Worm (Caenorhabditis elegans) whole organism, L3 larva: ENCODE results near the gene F53A9.8.

ENCODE experiments used
- aly-2 ChIP-seq: fragments of 150-350 bp; optimal IDR thresholded peaks from 2 replicates; lab custom pipeline; 2014; ENCODE audit warnings: missing biosample characterization, missing genetic modification characterization
- ceh-16 ChIP-seq: sonication (generic microtip); optimal IDR thresholded peaks from 2 replicates; lab custom pipeline; 2017; ENCODE audit warnings: missing biosample characterization, missing genetic modification characterization
- ceh-28 ChIP-seq: fragments of 150-350 bp; optimal IDR thresholded peaks from 2 replicates; lab custom pipeline; 2014; ENCODE audit warnings: missing biosample characterization, missing genetic modification reagents, missing genetic modification characterization
- ceh-82 ChIP-seq: fragments of 150-350 bp; optimal IDR thresholded peaks from 2 replicates; lab custom pipeline; 2014; ENCODE audit warnings: missing biosample characterization, missing genetic modification characterization
- ceh-9 ChIP-seq: sonication (generic microtip); optimal IDR thresholded peaks from 2 replicates; lab custom pipeline; 2018; ENCODE audit warnings: missing biosample characterization, missing genetic modification characterization
- daf-12 ChIP-seq: fragments of 150-350 bp; optimal IDR thresholded peaks from 2 replicates; lab custom pipeline; 2014; ENCODE audit warnings: missing biosample characterization, missing genetic modification reagents, missing genetic modification characterization
- egl-27 ChIP-seq: sonication (generic microtip); optimal IDR thresholded peaks from 4 replicates; lab custom pipeline; 2017; ENCODE audit warnings: missing biosample characterization, missing genetic modification reagents, missing genetic modification characterization
- egl-5 ChIP-seq: fragments of 150-350 bp; optimal IDR thresholded peaks from 2 replicates; lab custom pipeline; 2017; ENCODE audit warnings: missing biosample characterization, missing genetic modification reagents, missing genetic modification characterization, inconsistent platforms
- elt-2 ChIP-seq: sonication (generic microtip); optimal IDR thresholded peaks from 2 replicates; lab custom pipeline; 2016; ENCODE audit warnings: missing genetic modification reagents, mild to moderate bottlenecking, missing genetic modification characterization, missing compliant biosample characterization
- elt-3 ChIP-seq, 3 experiments: fragments of 150-350 bp in 1 of 3; sonication (generic microtip) in 2 of 3; optimal IDR thresholded peaks; 2 replicates in 2 of 3; 4 replicates in 1 of 3; lab custom pipeline; 2014 to 2017; ENCODE audit warnings: missing biosample characterization in 3 of 3, missing genetic modification characterization in 3 of 3
- eor-1 ChIP-seq, 2 experiments: fragments of 150-350 bp; optimal IDR thresholded peaks; 2 replicates each; lab custom pipeline; 2014 to 2018; ENCODE audit warnings: missing biosample characterization in 2 of 2, missing genetic modification characterization in 2 of 2
- fos-1 ChIP-seq: fragments of 150-350 bp; optimal IDR thresholded peaks from 2 replicates; lab custom pipeline; 2014; ENCODE audit warnings: missing biosample characterization, missing genetic modification characterization
- hmg-11 ChIP-seq: sonication (generic microtip); optimal IDR thresholded peaks from 2 replicates; lab custom pipeline; 2016; ENCODE audit warnings: missing genetic modification characterization, missing compliant biosample characterization
- jun-1 ChIP-seq: fragments of 150-350 bp; optimal IDR thresholded peaks from 2 replicates; lab custom pipeline; 2014; ENCODE audit warnings: missing biosample characterization, missing genetic modification reagents, missing genetic modification characterization
- lin-15B ChIP-seq: fragments of 150-350 bp; optimal IDR thresholded peaks from 2 replicates; lab custom pipeline; 2014; ENCODE audit warnings: missing biosample characterization, missing genetic modification characterization
- lin-39 ChIP-seq: fragments of 150-350 bp; optimal IDR thresholded peaks from 2 replicates; lab custom pipeline; 2018; ENCODE audit warnings: missing biosample characterization, missing genetic modification reagents, missing genetic modification characterization
- lsy-12 ChIP-seq: sonication (generic microtip); optimal IDR thresholded peaks from 2 replicates; lab custom pipeline; 2016; ENCODE audit warnings: mild to moderate bottlenecking, missing genetic modification characterization, missing compliant biosample characterization
- mdl-1 ChIP-seq: fragments of 150-350 bp; optimal IDR thresholded peaks from 2 replicates; lab custom pipeline; 2014; ENCODE audit warnings: missing biosample characterization, missing genetic modification characterization
- nhr-11 ChIP-seq: fragments of 150-350 bp; optimal IDR thresholded peaks from 2 replicates; lab custom pipeline; 2014; ENCODE audit warnings: missing biosample characterization, missing genetic modification characterization
- nhr-12 ChIP-seq: fragments of 150-350 bp; optimal IDR thresholded peaks from 2 replicates; lab custom pipeline; 2014; ENCODE audit warnings: missing biosample characterization, missing genetic modification characterization
- nhr-25 ChIP-seq: sonication (generic microtip); optimal IDR thresholded peaks from 2 replicates; lab custom pipeline; 2017; ENCODE audit warnings: missing biosample characterization, missing genetic modification characterization
- nhr-43 ChIP-seq: sonication (generic microtip); optimal IDR thresholded peaks from 2 replicates; lab custom pipeline; 2016; ENCODE audit warnings: mild to moderate bottlenecking, missing genetic modification characterization, missing compliant biosample characterization; ENCODE audit not compliant: poor library complexity, severe bottlenecking
- nhr-76 ChIP-seq: fragments of 150-350 bp; sonication (generic microtip); optimal IDR thresholded peaks from 5 replicates; lab custom pipeline; 2014; ENCODE audit warnings: missing biosample characterization, missing genetic modification characterization
- pha-4 ChIP-seq: fragments of 150-350 bp; optimal IDR thresholded peaks from 2 replicates; lab custom pipeline; 2014; ENCODE audit warnings: missing biosample characterization, missing genetic modification reagents, missing genetic modification characterization
- pqm-1 ChIP-seq: fragments of 150-350 bp; optimal IDR thresholded peaks from 2 replicates; lab custom pipeline; 2017; ENCODE audit warnings: missing biosample characterization, missing genetic modification characterization, inconsistent platforms
- sea-2 ChIP-seq: fragments of 150-350 bp; sonication (generic microtip); optimal IDR thresholded peaks from 4 replicates; lab custom pipeline; 2014; ENCODE audit warnings: missing biosample characterization, missing genetic modification reagents, missing genetic modification characterization
- tbx-2 ChIP-seq: sonication (generic microtip); optimal IDR thresholded peaks from 2 replicates; lab custom pipeline; 2016; ENCODE audit warnings: mild to moderate bottlenecking, missing genetic modification characterization, missing compliant biosample characterization
- unc-39 ChIP-seq: sonication (generic microtip); optimal IDR thresholded peaks from 4 replicates; lab custom pipeline; 2017; ENCODE audit warnings: missing biosample characterization, missing genetic modification characterization
- unc-62 ChIP-seq: fragments of 150-350 bp; sonication (generic microtip); optimal IDR thresholded peaks from 4 replicates; lab custom pipeline; 2014; ENCODE audit warnings: missing biosample characterization, missing genetic modification reagents, missing genetic modification characterization

F53A9.8 gene

DNA sequence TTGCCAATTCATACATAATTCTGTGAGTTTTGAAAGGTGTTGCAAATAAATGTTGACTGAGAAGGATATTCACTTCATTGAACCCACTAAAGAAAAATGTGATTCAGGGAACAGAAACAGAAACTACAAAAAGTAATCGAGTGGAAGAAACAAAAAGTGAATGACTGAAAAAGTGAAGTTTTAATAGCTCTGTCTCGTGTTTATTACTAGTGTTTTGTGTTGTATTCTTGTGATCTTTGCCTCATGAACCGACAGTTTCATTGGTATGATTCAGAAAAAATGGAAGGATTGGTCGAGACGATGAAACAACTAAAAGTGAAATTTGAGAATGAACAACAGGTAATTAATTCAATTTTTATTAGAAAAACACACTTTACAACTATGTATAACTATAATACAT is 40.8 kb downstream of the F53A9.8 start:
- no peak for TF ChIP-seq nhr-76 (tag; lab: Kevin White, UChicago)
- TF ChIP-seq pqm-1 (tag; lab: Kevin White, UChicago) = peak; percentile 39
- peak; percentile 7 for TF ChIP-seq elt-2

DNA sequence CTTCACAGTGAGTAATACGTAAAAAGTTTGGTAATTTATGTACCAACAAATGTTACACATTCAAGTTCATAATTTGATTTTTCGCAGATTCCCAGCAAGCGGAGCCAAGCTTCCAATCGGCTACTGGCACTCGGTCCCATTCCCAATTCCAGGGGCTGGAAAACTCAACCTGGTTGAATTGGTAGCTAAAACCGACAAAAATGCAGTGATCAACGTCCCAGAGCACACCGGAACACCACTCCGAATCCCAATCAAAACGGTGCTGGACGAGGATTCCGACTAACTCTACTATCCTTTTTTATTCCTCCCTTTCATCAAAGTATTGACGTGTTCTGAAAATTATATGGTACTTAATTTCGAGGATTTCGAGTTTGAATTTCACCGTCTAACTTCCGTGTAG is 41.4 kb downstream of the F53A9.8 start:
- no peak for TF ChIP-seq nhr-25 (tag; lab: Kevin White, UChicago)
- TF ChIP-seq ceh-28 (tag; lab: Kevin White, UChicago) = no peak
- no peak for TF ChIP-seq unc-39 (tag; lab: Kevin White, UChicago)
- TF ChIP-seq lin-15B = no peak

DNA sequence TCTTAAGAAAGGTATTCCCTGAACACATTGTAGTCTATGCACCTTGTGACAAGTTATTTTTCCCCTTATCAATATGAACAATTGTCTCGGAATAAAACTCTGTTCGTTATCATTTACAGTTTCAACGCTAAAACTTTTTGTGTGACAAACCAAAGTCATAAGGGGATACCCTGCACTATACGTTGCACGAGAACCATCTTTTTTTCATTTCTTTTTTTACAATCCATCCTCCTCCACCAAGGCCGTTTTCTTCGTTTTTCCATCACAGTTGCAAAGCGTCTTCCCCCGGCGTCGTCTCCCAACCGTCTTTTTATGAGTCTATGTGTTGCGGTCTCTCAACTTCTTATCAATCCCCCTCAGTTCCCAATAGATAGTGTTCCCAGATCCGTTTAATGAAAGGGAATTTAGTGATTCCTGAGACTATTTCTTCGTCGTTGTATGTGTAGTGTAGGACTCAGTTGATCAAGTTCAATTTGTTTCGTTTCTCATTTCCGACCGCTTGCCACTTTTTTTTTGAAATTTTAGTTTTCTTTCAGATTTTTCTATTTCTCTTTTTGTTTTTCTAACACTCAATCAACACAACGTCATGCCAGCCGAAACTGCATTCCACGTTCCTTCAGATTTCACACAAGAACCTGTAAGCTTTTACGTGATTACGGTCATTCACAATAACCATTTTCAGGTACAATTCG is 42.5 kb downstream of the F53A9.8 start:
- TF ChIP-seq tbx-2 (tag; lab: Kevin White, UChicago) (no peak), sea-2 (GFP tag; lab: Kevin White, UChicago) (no peak), ceh-9 (tag; lab: Kevin White, UChicago) (no peak), ceh-16 (tag; lab: Kevin White, UChicago) (no peak), lin-39 (tag; lab: Kevin White, UChicago) (no peak), eor-1 (tag; optimal IDR thresholded peaks at IDR 0.05; lab: Kevin White, UChicago) (no peak), nhr-11 (tag; lab: Kevin White, UChicago) (no peak), ceh-28 (tag; lab: Kevin White, UChicago) (no peak), nhr-12 (tag; lab: Kevin White, UChicago) (no peak), ceh-82 (tag; lab: Kevin White, UChicago) (no peak), egl-27 (tag; lab: Kevin White, UChicago) (no peak), pha-4 (tag; lab: Kevin White, UChicago) (peak; percentile 34), mdl-1 (tag; lab: Kevin White, UChicago) (peak; percentile 56), elt-2 (peak; percentile 84), jun-1 (tag; lab: Kevin White, UChicago) (peak; percentile 38), elt-3 (tag; optimal IDR thresholded peaks at IDR 0.05; lab: Kevin White, UChicago) (peak in 1 of 3 experiments; percentile 58), pqm-1 (tag; lab: Kevin White, UChicago) (peak; percentile 70), fos-1 (tag; lab: Kevin White, UChicago) (no peak), hmg-11 (tag; lab: Kevin White, UChicago) (no peak), nhr-25 (tag; lab: Kevin White, UChicago) (peak; percentile 21), aly-2 (tag; lab: Kevin White, UChicago) (no peak)

DNA sequence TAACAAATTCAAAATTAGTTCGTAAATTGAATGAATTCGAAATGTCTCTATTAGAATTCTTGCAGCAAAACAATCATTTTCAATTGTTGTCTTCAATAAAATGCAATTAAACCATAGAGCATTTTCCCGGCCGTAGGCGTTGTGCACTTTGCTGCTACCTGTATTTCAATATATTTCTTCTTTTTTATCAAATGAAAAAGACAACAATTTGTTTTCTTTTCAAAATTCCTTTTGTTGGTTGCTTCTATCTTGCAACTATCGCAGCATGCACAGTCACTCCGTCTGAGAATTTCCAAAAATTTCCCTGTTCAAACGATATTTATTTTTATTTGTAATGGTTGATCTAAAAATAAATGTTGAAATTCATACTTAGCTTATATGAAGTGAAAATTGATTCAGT is 43.6 kb downstream of the F53A9.8 start:
- TF ChIP-seq ceh-82 (tag; lab: Kevin White, UChicago) = no peak
- TF ChIP-seq unc-39 (tag; lab: Kevin White, UChicago) = no peak
- no peak for TF ChIP-seq unc-62 (GFP tag; lab: Kevin White, UChicago)
- no peak for TF ChIP-seq elt-2
- TF ChIP-seq daf-12 = no peak
- no peak for TF ChIP-seq lin-15B
- TF ChIP-seq, all 47 proteins: peak for 0

DNA sequence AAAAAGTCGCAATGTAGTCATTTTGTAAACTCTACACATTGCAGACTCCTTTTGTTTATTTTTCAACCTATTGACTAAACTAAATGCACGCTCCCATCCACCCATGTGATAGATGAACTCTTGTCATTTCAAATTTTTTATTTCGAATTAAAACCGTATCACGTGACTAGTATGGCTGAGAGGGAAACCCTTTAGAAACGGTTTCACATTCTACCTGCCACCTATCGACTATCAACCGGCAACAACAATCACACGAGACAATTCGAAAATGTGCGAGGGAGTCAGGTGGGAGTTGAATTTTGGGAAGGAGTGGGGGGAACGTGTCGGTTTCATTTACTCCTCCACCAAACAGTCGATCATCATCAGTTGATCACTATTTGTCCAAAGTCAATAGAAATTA is 44.2 kb downstream of the F53A9.8 start:
- TF ChIP-seq jun-1 (tag; lab: Kevin White, UChicago) (peak; percentile 2), mdl-1 (tag; lab: Kevin White, UChicago) (peak; percentile 44), pha-4 (tag; lab: Kevin White, UChicago) (peak; percentile 79), pqm-1 (tag; lab: Kevin White, UChicago) (peak; percentile 81), nhr-43 (tag; lab: Kevin White, UChicago) (peak; percentile 14), egl-5 (tag; lab: Kevin White, UChicago) (no peak), lsy-12 (tag; lab: Kevin White, UChicago) (no peak), elt-2 (peak; percentile 81)

DNA sequence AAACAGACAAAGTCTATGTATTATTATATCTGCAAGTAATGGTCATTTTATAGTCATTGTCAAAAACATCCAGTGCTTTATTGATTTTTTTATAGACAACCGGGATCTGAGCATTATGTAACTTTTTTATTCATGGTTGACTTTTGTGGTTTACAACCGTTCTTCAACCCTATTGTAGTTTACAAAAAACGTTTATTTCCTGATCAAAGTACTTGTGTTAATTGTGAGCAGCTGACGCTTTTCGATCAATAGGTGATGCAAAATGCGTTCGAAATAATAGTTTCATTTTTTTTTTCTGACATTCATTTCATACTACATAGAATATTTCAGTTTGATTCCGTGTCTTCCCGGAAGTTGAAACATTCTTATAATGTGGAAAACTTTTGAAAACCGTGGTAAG is 45.9 kb downstream of the F53A9.8 start, which contains the start of the genes K09E2.2 and K09E2.3:
K09E2.2 (plus strand) TSS at position 301 of the 400 bp plus-strand sequence.
K09E2.3 (plus strand) TSS at position 325 of the 400 bp plus-strand sequence.
- TF ChIP-seq tbx-2 (tag; lab: Kevin White, UChicago) = no peak
- TF ChIP-seq nhr-25 (tag; lab: Kevin White, UChicago) = no peak
- TF ChIP-seq sea-2 (GFP tag; lab: Kevin White, UChicago) = no peak
- TF ChIP-seq unc-62 (GFP tag; lab: Kevin White, UChicago) = no peak
- no peak for TF ChIP-seq pqm-1 (tag; lab: Kevin White, UChicago)
- TF ChIP-seq pha-4 (tag; lab: Kevin White, UChicago) = no peak
- no peak for TF ChIP-seq lin-15B
- no peak for TF ChIP-seq unc-39 (tag; lab: Kevin White, UChicago)
